Fruit fly (Drosophila melanogaster): Measurements from ENCODE around the gene Ask1.

DNA sequence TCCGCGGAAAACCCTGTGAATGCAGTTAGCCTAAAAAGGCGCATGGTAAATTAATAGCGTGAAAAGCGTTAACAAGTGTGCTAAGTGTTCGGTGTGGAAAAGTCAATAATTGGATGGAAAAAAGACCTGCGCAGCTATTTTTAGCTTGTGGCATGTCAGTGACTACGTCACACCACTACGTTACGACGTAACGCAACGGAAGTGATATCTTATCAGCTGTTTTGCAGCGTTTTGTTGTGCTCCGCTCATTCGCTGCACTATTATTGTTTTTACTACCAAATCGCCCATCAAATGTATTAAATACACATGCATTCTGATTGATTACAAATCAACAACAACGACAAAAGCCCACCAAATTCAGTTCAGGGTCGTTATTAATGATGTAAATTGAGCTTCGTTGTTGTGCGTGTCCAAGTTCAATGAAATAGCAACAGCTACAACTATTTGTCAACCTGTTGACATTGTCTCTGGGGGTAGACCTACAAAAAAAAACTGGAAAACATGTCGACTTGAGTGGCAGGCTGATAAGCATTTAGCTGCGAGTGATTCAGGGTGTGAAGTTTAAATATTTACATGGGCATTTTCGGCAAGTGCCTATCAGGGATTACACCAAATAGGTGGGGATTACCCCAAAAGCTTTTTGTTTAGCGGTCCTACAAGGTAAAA, 31.8 kb upstream of the Ask1 start:
- TF ChIP-seq CG8478 (optimal IDR thresholded peaks at IDR 0.05), result no peak
- no peak for TF ChIP-seq pan (optimal IDR thresholded peaks at IDR 0.05)
- no peak for TF ChIP-seq EcR (GFP tag; optimal IDR thresholded peaks at IDR 0.05)

Data from whole organism.